Fruit fly (Drosophila melanogaster): Measurements from ENCODE around the gene CG43220.

DNA sequence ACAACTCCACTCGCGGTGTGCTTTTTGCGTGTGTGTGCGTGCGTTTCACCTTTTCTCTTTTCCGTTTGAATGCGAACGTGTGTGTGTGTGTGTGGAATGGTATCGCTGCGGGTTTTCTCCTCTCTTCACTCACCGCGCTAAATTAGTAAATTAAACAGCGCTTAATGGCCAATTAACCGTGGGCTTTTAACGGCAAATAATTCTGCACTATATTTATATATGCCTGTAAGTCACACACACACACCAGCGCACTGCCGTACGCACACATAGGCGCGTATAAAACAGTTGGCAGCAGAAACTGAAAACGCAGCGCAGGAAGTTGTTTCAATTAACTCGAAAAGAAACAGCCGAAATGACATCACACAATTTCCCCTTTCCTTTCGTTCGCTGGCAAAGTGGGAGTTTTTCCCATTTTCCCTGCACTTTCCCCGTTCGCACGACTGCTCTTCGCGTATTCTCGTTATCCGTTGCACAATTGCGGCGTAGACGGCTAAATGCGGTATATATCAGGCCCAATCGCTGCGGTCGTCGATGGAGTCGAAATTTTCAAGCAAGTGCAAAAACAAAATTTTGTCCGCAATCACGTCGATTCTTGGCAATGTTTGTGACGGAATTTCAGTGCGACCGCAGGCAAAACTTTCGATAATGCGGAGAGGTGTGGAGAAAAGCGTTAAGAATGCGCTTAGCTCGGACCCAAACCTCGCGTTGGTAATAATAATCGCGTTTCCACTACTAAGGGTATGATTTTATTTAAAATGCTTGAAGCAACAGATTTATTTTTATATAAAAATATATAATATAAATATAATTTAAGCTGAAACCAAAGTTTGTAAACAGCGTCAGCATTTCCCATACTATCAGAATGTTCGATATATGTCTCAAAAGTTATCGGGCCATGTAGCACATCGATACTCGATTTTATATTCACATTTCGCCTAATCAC, 13.5 kb upstream of the CG43220 start, which contains the start of gene BicD:
- no peak for TF ChIP-seq CG8478 (optimal IDR thresholded peaks at IDR 0.05)
- TF ChIP-seq CTCF (optimal IDR thresholded peaks at IDR 0.05) = no peak
